Fruit fly (Drosophila melanogaster): ENCODE data around the gene CG3808.

CG3808 gene

dm6 chr3L:19016133-19016804, 15.9 kb upstream of the CG3808 start (continued):
- TF ChIP-seq gcm (GFP tag; optimal IDR thresholded peaks at IDR 0.05) (no peak), chinmo (GFP tag; IDR thresholded peaks at IDR 0.05; ENCODE audit: partially characterized antibody) (peak; percentile 75; the same call in 2 of the 4 replicates), CG15696 (tag; optimal IDR thresholded peaks at IDR 0.05) (no peak), NK7.1 (GFP tag; optimal IDR thresholded peaks at IDR 0.05) (no peak), rib (GFP tag; IDR thresholded peaks at IDR 0.05) (no peak), CG8388 (GFP tag; optimal IDR thresholded peaks at IDR 0.05) (no peak), CG11695 (GFP tag; IDR thresholded peaks at IDR 0.05) (peak; percentile 62), kay (GFP tag; optimal IDR thresholded peaks at IDR 0.05) (no peak), hkb (optimal IDR thresholded peaks at IDR 0.05) (no peak), hkb (GFP tag; IDR thresholded peaks at IDR 0.05) (no peak), Atf3 (GFP tag; optimal IDR thresholded peaks at IDR 0.05) (no peak), CG10959 (GFP tag; IDR thresholded peaks at IDR 0.05) (no peak), CG13424 (tag; optimal IDR thresholded peaks at IDR 0.05) (peak; percentile 55), pb (GFP tag; optimal IDR thresholded peaks at IDR 0.05) (no peak), CG2129 (GFP tag; IDR thresholded peaks at IDR 0.05; ENCODE audit: partially characterized antibody) (no peak), CG1602 (GFP tag; optimal IDR thresholded peaks at IDR 0.05) (no peak), CG17912 (GFP tag; optimal IDR thresholded peaks at IDR 0.05) (no peak), CG30431 (GFP tag; optimal IDR thresholded peaks at IDR 0.05) (no peak), Hr78 (GFP tag; optimal IDR thresholded peaks at IDR 0.05) (no peak), sens-2 (GFP tag; IDR thresholded peaks at IDR 0.05) (no peak), ttk (GFP tag; IDR thresholded peaks at IDR 0.05) (no peak), Hr39 (optimal IDR thresholded peaks at IDR 0.05) (no peak), CG34224 (GFP tag; IDR thresholded peaks at IDR 0.05; ENCODE audit: partially characterized antibody) (no peak), emc (GFP tag; optimal IDR thresholded peaks at IDR 0.05) (no peak), Stat92E (GFP tag; optimal IDR thresholded peaks at IDR 0.05) (no peak), bcd (GFP tag; optimal IDR thresholded peaks at IDR 0.05) (peak; percentile 33), al (GFP tag; IDR thresholded peaks at IDR 0.05) (0 out of 2 replicates have a peak, but pooled peaks have one; percentile 22), tll (GFP tag; optimal IDR thresholded peaks at IDR 0.05) (no peak), tap (tag; optimal IDR thresholded peaks at IDR 0.05) (peak; percentile 1), CG11560 (tag; IDR thresholded peaks at IDR 0.05) (no peak), CG10274 (GFP tag; optimal IDR thresholded peaks at IDR 0.05) (peak; percentile 29), HLH4C (GFP tag; IDR thresholded peaks at IDR 0.05; ENCODE audit: partially characterized antibody) (no peak), CG2199 (GFP tag; IDR thresholded peaks at IDR 0.05) (no peak), ems (GFP tag; optimal IDR thresholded peaks at IDR 0.05) (no peak), Lhr (GFP tag; optimal IDR thresholded peaks at IDR 0.05) (no peak), row (GFP tag; IDR thresholded peaks at IDR 0.05) (peak; percentile 73), CG18619 (GFP tag; optimal IDR thresholded peaks at IDR 0.05) (no peak), CG3847 (GFP tag; IDR thresholded peaks at IDR 0.05) (no peak), esg (GFP tag; conservative IDR thresholded peaks at IDR 0.05) (peak; percentile 26; the same call in 1 of the 2 replicates), CG7556 (GFP tag; optimal IDR thresholded peaks at IDR 0.05) (peak; percentile 62), vfl (GFP tag; optimal IDR thresholded peaks at IDR 0.05) (no peak), CG6765 (GFP tag; optimal IDR thresholded peaks at IDR 0.05) (peak; percentile 33), fru (optimal IDR thresholded peaks at IDR 0.05) (no peak), bab2 (GFP tag; optimal IDR thresholded peaks at IDR 0.05) (no peak), Kr (GFP tag; optimal IDR thresholded peaks at IDR 0.05) (no peak), CG13287 (GFP tag; IDR thresholded peaks at IDR 0.05; ENCODE audit: partially characterized antibody) (no peak), sd (tag; optimal IDR thresholded peaks at IDR 0.05) (peak; percentile 27), CG17328 (GFP tag; IDR thresholded peaks at IDR 0.05) (no peak), CG10543 (GFP tag; optimal IDR thresholded peaks at IDR 0.05) (peak; percentile 84), Oli (tag; optimal IDR thresholded peaks at IDR 0.05) (peak; percentile 34)
